Fruit fly (Drosophila melanogaster) whole organism, pupa: ENCODE results near the gene st.

Experiments
- CG17806 ChIP-seq: fragments of 200-800 bp; sonication (Bioruptor generic); optimal IDR thresholded peaks from 2 replicates; lab custom pipeline; 2018; ENCODE audit warnings: missing biosample characterization, mild to moderate bottlenecking, missing genetic modification characterization, moderate library complexity
- CG32121 ChIP-seq: fragments of 200-800 bp; sonication (Bioruptor generic); IDR thresholded peaks from 2 replicates; pipeline ENCODE4 v1.3.6; 2022; ENCODE audit warnings: missing biosample characterization, missing genetic modification characterization
- CG34367 ChIP-seq: fragments of 200-800 bp; sonication (Bioruptor generic); optimal IDR thresholded peaks from 2 replicates; lab custom pipeline; 2018; ENCODE audit warnings: missing biosample characterization, mild to moderate bottlenecking, missing genetic modification characterization
- CG8301 ChIP-seq: fragments of 200-800 bp; sonication (Bioruptor generic); optimal IDR thresholded peaks from 2 replicates; lab custom pipeline; 2018; ENCODE audit warnings: missing biosample characterization, mild to moderate bottlenecking, missing genetic modification characterization
- CG9948 ChIP-seq: fragments of 200-800 bp; sonication (Bioruptor generic); optimal IDR thresholded peaks from 2 replicates; lab custom pipeline; 2018; ENCODE audit warnings: missing biosample characterization, mild to moderate bottlenecking, missing genetic modification characterization, moderate library complexity
- EcR ChIP-seq: fragments of 200-800 bp; sonication (Bioruptor generic); optimal IDR thresholded peaks from 3 replicates; lab custom pipeline; 2019; ENCODE audit warnings: missing biosample characterization, missing genetic modification characterization, mild to moderate bottlenecking, moderate library complexity, missing genetic modification reagents

- TF ChIP-seq CG34367 = peak; percentile 89
- peak; percentile 90 for TF ChIP-seq CG17806
- TF ChIP-seq EcR = peak; percentile 7
- peak; percentile 86 for TF ChIP-seq CG32121
- TF ChIP-seq CG9948 (tag; lab: Kevin White, UChicago) = peak; percentile 90
- peak; percentile 95 for TF ChIP-seq CG8301 (tag; lab: Kevin White, UChicago)
Observed at dm6 chr3L:16480408-16481193, 16.9 kb upstream of the st start.
